Worm (Caenorhabditis elegans) whole organism, L4 larva: ENCODE data around the gene B0273.1.

Source experiments
- F26F4.8 ChIP-seq: fragments of 200-800 bp; sonication (Bioruptor generic); conservative IDR thresholded peaks from 2 replicates; pipeline ENCODE4 v1.3.6; 2022; ENCODE audit warnings: missing genetic modification characterization, missing compliant biosample characterization
- Y105C5A.15 ChIP-seq: fragments of 200-800 bp; sonication (Bioruptor generic); IDR thresholded peaks from 2 replicates; pipeline ENCODE4 v1.3.6; 2022; ENCODE audit warnings: missing genetic modification characterization, missing compliant biosample characterization
- dve-1 ChIP-seq: sonication (generic microtip); optimal IDR thresholded peaks from 2 replicates; lab custom pipeline; 2017; ENCODE audit warnings: antibody characterized with exemption, mild to moderate bottlenecking, missing genetic modification characterization, missing compliant biosample characterization; ENCODE audit not compliant: insufficient read depth
- nhr-102 ChIP-seq: sonication (generic microtip); optimal IDR thresholded peaks from 2 replicates; lab custom pipeline; 2016; ENCODE audit warnings: mild to moderate bottlenecking, missing genetic modification characterization, moderate library complexity, missing compliant biosample characterization
- nhr-111 ChIP-seq: fragments of 200-800 bp; sonication (Bioruptor generic); optimal IDR thresholded peaks from 2 replicates; lab custom pipeline; 2018; ENCODE audit warnings: mild to moderate bottlenecking, missing genetic modification characterization, missing compliant biosample characterization
- nhr-76 ChIP-seq: fragments of 150-350 bp; optimal IDR thresholded peaks from 2 replicates; lab custom pipeline; 2014; ENCODE audit warnings: missing biosample characterization, missing genetic modification characterization
- spr-1 ChIP-seq: sonication (generic microtip); optimal IDR thresholded peaks from 2 replicates; lab custom pipeline; 2016; ENCODE audit warnings: mild to moderate bottlenecking, missing genetic modification characterization, missing compliant biosample characterization

Gene B0273.1

ce11 chrIV:5544609-5545214 lies 50.9 kb downstream of the B0273.1 start, which contains the start of gene cec-6 (continued):
- no peak for TF ChIP-seq dve-1
- TF ChIP-seq Y105C5A.15 (GFP tag; lab: Robert Waterston, UW) = no peak
- TF ChIP-seq F26F4.8 (GFP tag; lab: Robert Waterston, UW) = no peak
- TF ChIP-seq nhr-102 (tag; lab: Kevin White, UChicago) = no peak
- no peak for TF ChIP-seq nhr-76
- TF ChIP-seq nhr-111 (GFP tag; lab: Kevin White, UChicago) = no peak
- TF ChIP-seq spr-1 (tag; lab: Kevin White, UChicago) = no peak
